Worm (Caenorhabditis elegans): ENCODE measurements around the gene H43I07.4.

H43I07.4 gene

DNA sequence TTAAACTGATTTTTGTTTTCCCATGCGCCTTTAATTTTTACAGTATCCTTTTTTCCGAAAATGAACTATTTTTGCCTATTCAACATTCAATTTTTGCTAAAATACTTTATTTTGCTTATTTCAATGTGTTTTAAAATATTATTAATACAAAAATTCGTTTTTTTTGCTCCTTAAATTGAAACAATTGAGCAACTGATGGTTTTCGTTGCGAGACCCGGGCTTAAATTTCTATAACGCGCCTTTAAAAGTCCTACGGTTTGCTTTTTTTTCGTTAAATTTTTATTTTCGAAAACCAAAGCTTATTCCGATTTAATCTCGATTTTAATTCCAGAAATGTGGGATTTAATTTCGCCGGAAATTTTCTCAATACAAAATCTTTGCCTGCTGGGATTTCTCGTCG lies 20.7 kb upstream of the H43I07.4 start, which contains the start of gene algn-5:
Gene algn-5 (plus strand): TSS at position 295 of the 400 bp plus-strand sequence.
- TF ChIP-seq scrt-1 (GFP tag; IDR thresholded peaks at IDR 0.05) (no peak), flt-1 (GFP tag; IDR thresholded peaks at IDR 0.05) (no peak), sea-1 (GFP tag; conservative IDR thresholded peaks at IDR 0.05) (no peak), aly-1 (tag; optimal IDR thresholded peaks at IDR 0.05) (no peak), ceh-13 (GFP tag; optimal IDR thresholded peaks at IDR 0.05) (no peak)

ce11 chrV:4199185-4199584 lies 16.8 kb upstream of the H43I07.4 start, which contains the start of gene rpac-40:
Gene rpac-40 (plus strand): TSS chrV:4199485.
- TF ChIP-seq pes-1 (GFP tag; IDR thresholded peaks at IDR 0.05) (no peak), hmbx-1 (tag; optimal IDR thresholded peaks at IDR 0.05) (no peak), scrt-1 (GFP tag; IDR thresholded peaks at IDR 0.05) (no peak), hmg-4 (GFP tag; optimal IDR thresholded peaks at IDR 0.05) (no peak), tbx-11 (GFP tag; IDR thresholded peaks at IDR 0.05) (no peak), tra-4 (tag; optimal IDR thresholded peaks at IDR 0.05) (no peak), hnd-1 (tag; optimal IDR thresholded peaks at IDR 0.05) (no peak), ets-7 (tag; optimal IDR thresholded peaks at IDR 0.05) (no peak), tbx-37 (GFP tag; conservative IDR thresholded peaks at IDR 0.05) (no peak), ceh-13 (GFP tag; optimal IDR thresholded peaks at IDR 0.05) (no peak), F13C5.2 (tag; optimal IDR thresholded peaks at IDR 0.05) (no peak), ceh-36 (tag; optimal IDR thresholded peaks at IDR 0.05) (no peak), ama-1 (optimal IDR thresholded peaks at IDR 0.05) (no peak), flt-1 (GFP tag; IDR thresholded peaks at IDR 0.05) (no peak), sea-1 (GFP tag; conservative IDR thresholded peaks at IDR 0.05) (no peak), aly-1 (tag; optimal IDR thresholded peaks at IDR 0.05) (no peak), B0310.2 (tag; optimal IDR thresholded peaks at IDR 0.05) (no peak)

- TF ChIP-seq ceh-13 (GFP tag; optimal IDR thresholded peaks at IDR 0.05) (no peak), scrt-1 (GFP tag; IDR thresholded peaks at IDR 0.05) (no peak), tra-4 (tag; optimal IDR thresholded peaks at IDR 0.05) (no peak), aly-1 (tag; optimal IDR thresholded peaks at IDR 0.05) (no peak), tbx-37 (GFP tag; conservative IDR thresholded peaks at IDR 0.05) (no peak), F13C5.2 (tag; optimal IDR thresholded peaks at IDR 0.05) (no peak), B0310.2 (tag; optimal IDR thresholded peaks at IDR 0.05) (no peak), hnd-1 (tag; optimal IDR thresholded peaks at IDR 0.05) (no peak), sea-1 (GFP tag; conservative IDR thresholded peaks at IDR 0.05) (no peak), ama-1 (optimal IDR thresholded peaks at IDR 0.05) (no peak), hmg-4 (GFP tag; optimal IDR thresholded peaks at IDR 0.05) (no peak), flt-1 (GFP tag; IDR thresholded peaks at IDR 0.05) (no peak), pes-1 (GFP tag; IDR thresholded peaks at IDR 0.05) (no peak), ceh-36 (tag; optimal IDR thresholded peaks at IDR 0.05) (no peak), tbx-11 (GFP tag; IDR thresholded peaks at IDR 0.05) (no peak), ets-7 (tag; optimal IDR thresholded peaks at IDR 0.05) (no peak), hmbx-1 (tag; optimal IDR thresholded peaks at IDR 0.05) (no peak)
These were observed 11.5 kb upstream of the H43I07.4 start, which contains the start of gene H43I07.1 for ce11 chrV:4204421-4204820. Gene H43I07.1 (plus strand): TSS chrV:4204721.

DNA sequence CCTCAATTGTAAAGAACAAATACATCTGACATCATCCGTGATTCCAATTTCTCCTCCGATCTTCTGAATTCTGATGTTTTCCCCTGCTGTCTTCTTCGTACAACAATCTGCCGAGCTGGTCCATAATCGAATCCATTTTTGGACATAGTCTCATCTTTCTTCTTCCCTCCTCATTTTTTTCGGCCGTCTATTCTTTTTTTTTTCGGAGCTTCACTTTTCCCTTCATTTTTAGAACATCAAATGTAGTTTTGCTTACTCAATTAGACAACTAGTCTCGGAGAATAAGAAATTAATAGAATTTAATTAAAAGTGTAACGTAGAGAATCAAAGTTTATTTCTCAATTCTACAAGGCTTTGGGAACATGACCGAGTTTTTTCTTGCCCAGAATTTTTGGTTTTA lies 4.4 kb upstream of the H43I07.4 start:
- TF ChIP-seq sea-1 (GFP tag; conservative IDR thresholded peaks at IDR 0.05) (no peak), B0310.2 (tag; optimal IDR thresholded peaks at IDR 0.05) (no peak), hnd-1 (tag; optimal IDR thresholded peaks at IDR 0.05) (no peak), ceh-36 (tag; optimal IDR thresholded peaks at IDR 0.05) (no peak), tbx-11 (GFP tag; IDR thresholded peaks at IDR 0.05) (no peak)

- TF ChIP-seq hnd-1 (tag; optimal IDR thresholded peaks at IDR 0.05) (no peak), B0310.2 (tag; optimal IDR thresholded peaks at IDR 0.05) (no peak), aly-1 (tag; optimal IDR thresholded peaks at IDR 0.05) (no peak), pes-1 (GFP tag; IDR thresholded peaks at IDR 0.05) (no peak), hmg-4 (GFP tag; optimal IDR thresholded peaks at IDR 0.05) (no peak), ceh-13 (GFP tag; optimal IDR thresholded peaks at IDR 0.05) (no peak)
These were observed 946 bp downstream of the H43I07.4 start for ce11 chrV:4216902-4217301.

ce11 chrV:4218268-4218667 lies 2.3 kb downstream of the H43I07.4 start:
- TF ChIP-seq ets-7 (tag; optimal IDR thresholded peaks at IDR 0.05) (no peak), F13C5.2 (tag; optimal IDR thresholded peaks at IDR 0.05) (no peak), flt-1 (GFP tag; IDR thresholded peaks at IDR 0.05) (no peak), tbx-11 (GFP tag; IDR thresholded peaks at IDR 0.05) (no peak), pes-1 (GFP tag; IDR thresholded peaks at IDR 0.05) (no peak), aly-1 (tag; optimal IDR thresholded peaks at IDR 0.05) (no peak), scrt-1 (GFP tag; IDR thresholded peaks at IDR 0.05) (no peak), hmbx-1 (tag; optimal IDR thresholded peaks at IDR 0.05) (no peak), tra-4 (tag; optimal IDR thresholded peaks at IDR 0.05) (no peak), tbx-37 (GFP tag; conservative IDR thresholded peaks at IDR 0.05) (no peak), ama-1 (optimal IDR thresholded peaks at IDR 0.05) (no peak), B0310.2 (tag; optimal IDR thresholded peaks at IDR 0.05) (no peak), sea-1 (GFP tag; conservative IDR thresholded peaks at IDR 0.05) (no peak)

DNA sequence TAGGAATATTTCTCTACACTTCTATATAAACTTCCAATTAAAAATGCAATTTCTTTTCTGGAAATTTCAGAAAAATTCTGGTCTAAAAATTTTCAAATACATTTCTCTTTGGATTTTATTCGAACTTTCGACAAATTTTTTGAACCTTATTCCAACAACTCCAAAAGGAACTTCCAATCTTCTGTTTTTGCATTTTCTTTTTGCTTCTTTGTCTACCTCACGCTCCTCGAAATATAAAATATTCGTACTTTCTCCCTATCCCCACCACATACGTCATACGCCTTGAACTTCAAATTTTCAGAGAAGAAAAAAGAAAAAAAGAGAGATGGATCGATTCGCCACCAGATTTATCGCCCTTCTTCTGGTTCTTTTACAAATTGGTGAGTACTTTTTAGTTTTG lies 3.4 kb downstream of the H43I07.4 start, which contains the start of gene nlp-9:
Gene nlp-9 (plus strand): TSS at position 301 of the 400 bp plus-strand sequence.
- TF ChIP-seq hmg-4 (GFP tag; optimal IDR thresholded peaks at IDR 0.05) (no peak), B0310.2 (tag; optimal IDR thresholded peaks at IDR 0.05) (no peak), scrt-1 (GFP tag; IDR thresholded peaks at IDR 0.05) (no peak), ceh-13 (GFP tag; optimal IDR thresholded peaks at IDR 0.05) (no peak), pes-1 (GFP tag; IDR thresholded peaks at IDR 0.05) (no peak), ets-7 (tag; optimal IDR thresholded peaks at IDR 0.05) (no peak), tbx-11 (GFP tag; IDR thresholded peaks at IDR 0.05) (no peak), tra-4 (tag; optimal IDR thresholded peaks at IDR 0.05) (no peak), ceh-36 (tag; optimal IDR thresholded peaks at IDR 0.05) (no peak), flt-1 (GFP tag; IDR thresholded peaks at IDR 0.05) (no peak)

DNA sequence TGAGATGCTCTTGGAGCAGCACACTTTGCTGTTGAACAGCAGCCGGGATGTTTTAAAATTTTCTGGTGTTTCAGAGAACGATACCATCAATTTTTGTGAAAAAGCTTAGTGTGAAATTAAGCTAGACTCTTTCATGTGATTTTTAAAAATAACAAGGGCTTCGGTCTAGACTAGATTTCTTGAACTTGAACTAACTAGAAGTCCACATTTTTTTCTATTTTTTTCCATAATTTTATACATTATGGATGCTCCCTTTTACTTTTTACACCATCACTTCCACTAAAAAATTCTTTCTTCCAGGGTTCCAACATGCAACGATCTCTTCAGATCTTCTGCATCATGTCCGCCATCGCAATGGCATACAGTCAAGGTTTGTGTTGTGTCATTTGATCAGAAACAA lies 20.2 kb downstream of the H43I07.4 start, which contains the start of gene nlp-13:
Gene nlp-13 (plus strand): TSS at position 301 of the 400 bp plus-strand sequence.
- TF ChIP-seq flt-1 (GFP tag; IDR thresholded peaks at IDR 0.05) (no peak), ceh-13 (GFP tag; optimal IDR thresholded peaks at IDR 0.05) (no peak)

Measured in whole organism, early embryonic.